Worm (Caenorhabditis elegans) whole organism, L1 larva: Measurements from ENCODE around the gene F52B11.5.
A peak's percentile ranks its signal among the peaks of the same experiment; 100 is the strongest.

ENCODE experiments used
- C16A3.4 ChIP-seq: fragments of 150-350 bp; optimal IDR thresholded peaks from 2 replicates; lab custom pipeline; 2014; ENCODE audit warnings: missing biosample characterization, missing genetic modification characterization
- C34B4.2 ChIP-seq: sonication (generic microtip); optimal IDR thresholded peaks from 2 replicates; lab custom pipeline; 2017; ENCODE audit warnings: mild to moderate bottlenecking, missing genetic modification characterization, missing compliant biosample characterization
- F16B12.6 ChIP-seq: fragments of 150-350 bp; optimal IDR thresholded peaks from 2 replicates; lab custom pipeline; 2014; ENCODE audit warnings: missing biosample characterization, missing genetic modification characterization
- Y116A8C.19 ChIP-seq: sonication (generic microtip); optimal IDR thresholded peaks from 2 replicates; lab custom pipeline; 2016; ENCODE audit warnings: missing compliant biosample characterization, missing genetic modification characterization, borderline replicate concordance
- aha-1 ChIP-seq: fragments of 150-350 bp; optimal IDR thresholded peaks from 2 replicates; lab custom pipeline; 2014; ENCODE audit warnings: missing biosample characterization, missing genetic modification characterization
- aly-2 ChIP-seq: fragments of 150-350 bp; optimal IDR thresholded peaks from 2 replicates; lab custom pipeline; 2014; ENCODE audit warnings: missing biosample characterization, missing genetic modification characterization
- ama-1 ChIP-seq: fragments of 150-350 bp; optimal IDR thresholded peaks from 2 replicates; lab custom pipeline; 2014
- ces-1 ChIP-seq: fragments of 150-350 bp; optimal IDR thresholded peaks from 2 replicates; lab custom pipeline; 2014; ENCODE audit warnings: missing biosample characterization, missing genetic modification reagents, missing genetic modification characterization
- dsc-1 ChIP-seq: sonication (generic microtip); optimal IDR thresholded peaks from 2 replicates; lab custom pipeline; 2016; ENCODE audit warnings: mild to moderate bottlenecking, missing genetic modification characterization, missing compliant biosample characterization
- efl-3 ChIP-seq: fragments of 200-800 bp; sonication (Bioruptor generic); optimal IDR thresholded peaks from 2 replicates; lab custom pipeline; 2018; ENCODE audit warnings: mild to moderate bottlenecking, missing genetic modification characterization, missing compliant biosample characterization
- egl-27 ChIP-seq, 2 experiments: fragments of 150-350 bp in 1 of 2; sonication (generic microtip); optimal IDR thresholded peaks; 3 replicates each; lab custom pipeline; 2017 to 2018; ENCODE audit warnings: missing biosample characterization in 2 of 2, missing genetic modification characterization in 2 of 2, missing genetic modification reagents in 2 of 2
- elt-2 ChIP-seq: sonication (generic microtip); optimal IDR thresholded peaks from 2 replicates; lab custom pipeline; 2016; ENCODE audit warnings: missing genetic modification characterization, mild to moderate bottlenecking, inconsistent platforms, missing compliant biosample characterization, missing genetic modification reagents
- fkh-4 ChIP-seq: sonication (generic microtip); optimal IDR thresholded peaks from 2 replicates; lab custom pipeline; 2016; ENCODE audit warnings: missing compliant biosample characterization, missing genetic modification characterization, borderline replicate concordance
- fkh-8 ChIP-seq: sonication (generic microtip); optimal IDR thresholded peaks from 2 replicates; lab custom pipeline; 2016; ENCODE audit warnings: mild to moderate bottlenecking, missing genetic modification characterization, missing compliant biosample characterization
- grh-1 ChIP-seq: fragments of 200-800 bp; sonication (Bioruptor generic); IDR thresholded peaks from 2 replicates; pipeline ENCODE4 v1.3.6; 2022; ENCODE audit warnings: missing genetic modification reagents, missing genetic modification characterization, missing compliant biosample characterization
- hlh-4 ChIP-seq: sonication (generic microtip); optimal IDR thresholded peaks from 2 replicates; lab custom pipeline; 2016; ENCODE audit warnings: mild to moderate bottlenecking, missing genetic modification characterization, missing compliant biosample characterization
- irx-1 ChIP-seq: sonication (generic microtip); optimal IDR thresholded peaks from 2 replicates; lab custom pipeline; 2016; ENCODE audit warnings: missing genetic modification characterization, missing compliant biosample characterization
- isw-1 ChIP-seq: fragments of 200-800 bp; sonication (Bioruptor generic); IDR thresholded peaks from 2 replicates; pipeline ENCODE4 v1.3.6; 2022; ENCODE audit warnings: missing genetic modification characterization, missing compliant biosample characterization
- jun-1 ChIP-seq: fragments of 150-350 bp; optimal IDR thresholded peaks from 2 replicates; lab custom pipeline; 2014; ENCODE audit warnings: missing biosample characterization, missing genetic modification reagents, missing genetic modification characterization
- lin-13 ChIP-seq: fragments of 150-350 bp; optimal IDR thresholded peaks from 2 replicates; lab custom pipeline; 2014; ENCODE audit warnings: missing biosample characterization, missing genetic modification reagents, missing genetic modification characterization
- lin-14 ChIP-seq: fragments of 200-800 bp; sonication (Bioruptor generic); optimal IDR thresholded peaks from 2 replicates; lab custom pipeline; 2018; ENCODE audit warnings: mild to moderate bottlenecking, missing genetic modification characterization, moderate library complexity, missing compliant biosample characterization
- lin-35 ChIP-seq, 2 experiments: fragments of 150-350 bp; optimal IDR thresholded peaks; 2 replicates each; lab custom pipeline; 2014; ENCODE audit warnings: missing biosample characterization in 2 of 2, missing genetic modification characterization in 2 of 2, missing genetic modification reagents in 2 of 2
- lin-39 ChIP-seq: fragments of 150-350 bp; optimal IDR thresholded peaks from 2 replicates; lab custom pipeline; 2014; ENCODE audit warnings: missing biosample characterization, missing genetic modification reagents, missing genetic modification characterization
- lsy-2 ChIP-seq, 2 experiments: fragments of 150-350 bp; optimal IDR thresholded peaks; 2 replicates each; lab custom pipeline; 2014; ENCODE audit warnings: missing biosample characterization in 2 of 2, missing genetic modification characterization in 2 of 2
- mab-9 ChIP-seq: fragments of 200-800 bp; sonication (Bioruptor generic); IDR thresholded peaks from 2 replicates; pipeline ENCODE4 v1.3.6; 2022; ENCODE audit warnings: missing genetic modification reagents, missing genetic modification characterization, missing compliant biosample characterization
- mdl-1 ChIP-seq, 2 experiments: fragments of 150-350 bp; optimal IDR thresholded peaks; 2 replicates each; lab custom pipeline; 2014 to 2017; ENCODE audit warnings: missing biosample characterization in 2 of 2, missing genetic modification characterization in 2 of 2, inconsistent platforms in 1 of 2
- mep-1 ChIP-seq: fragments of 150-350 bp; optimal IDR thresholded peaks from 2 replicates; lab custom pipeline; 2014; ENCODE audit warnings: missing biosample characterization, missing genetic modification characterization
- nhr-20 ChIP-seq: sonication (generic microtip); optimal IDR thresholded peaks from 2 replicates; lab custom pipeline; 2016; ENCODE audit warnings: mild to moderate bottlenecking, missing genetic modification characterization, missing compliant biosample characterization
- nhr-237 ChIP-seq: fragments of 150-350 bp; optimal IDR thresholded peaks from 2 replicates; lab custom pipeline; 2014; ENCODE audit warnings: missing biosample characterization, missing genetic modification characterization
- nhr-28 ChIP-seq: fragments of 150-350 bp; optimal IDR thresholded peaks from 2 replicates; lab custom pipeline; 2014; ENCODE audit warnings: missing biosample characterization, missing genetic modification characterization
- nhr-71 ChIP-seq: sonication (generic microtip); optimal IDR thresholded peaks from 2 replicates; lab custom pipeline; 2016; ENCODE audit warnings: mild to moderate bottlenecking, missing genetic modification characterization, moderate library complexity, missing compliant biosample characterization
- nhr-90 ChIP-seq: sonication (generic microtip); optimal IDR thresholded peaks from 2 replicates; lab custom pipeline; 2016; ENCODE audit warnings: mild to moderate bottlenecking, missing genetic modification characterization, missing compliant biosample characterization; ENCODE audit not compliant: poor library complexity
- pag-3 ChIP-seq: sonication (generic microtip); optimal IDR thresholded peaks from 2 replicates; lab custom pipeline; 2017; ENCODE audit warnings: missing genetic modification characterization, mild to moderate bottlenecking, missing compliant biosample characterization, antibody characterized with exemption, borderline replicate concordance; ENCODE audit not compliant: insufficient read depth
- snpc-4 ChIP-seq: fragments of 150-350 bp; optimal IDR thresholded peaks from 2 replicates; lab custom pipeline; 2014; ENCODE audit warnings: missing biosample characterization, missing genetic modification characterization
- sox-4 ChIP-seq: sonication (generic microtip); optimal IDR thresholded peaks from 2 replicates; lab custom pipeline; 2016; ENCODE audit warnings: missing genetic modification characterization, missing compliant biosample characterization
- sptf-1 ChIP-seq: fragments of 150-350 bp; optimal IDR thresholded peaks from 2 replicates; lab custom pipeline; 2014; ENCODE audit warnings: missing biosample characterization, missing genetic modification characterization
- tbx-2 ChIP-seq: sonication (generic microtip); optimal IDR thresholded peaks from 2 replicates; lab custom pipeline; 2016; ENCODE audit warnings: missing genetic modification characterization, missing compliant biosample characterization
- unc-62 ChIP-seq: fragments of 150-350 bp; optimal IDR thresholded peaks from 2 replicates; lab custom pipeline; 2014; ENCODE audit warnings: missing biosample characterization, missing genetic modification reagents, missing genetic modification characterization
- unc-86 ChIP-seq: sonication (generic microtip); optimal IDR thresholded peaks from 2 replicates; lab custom pipeline; 2016; ENCODE audit warnings: missing genetic modification characterization, missing compliant biosample characterization
- unc-98 ChIP-seq: fragments of 200-800 bp; sonication (Bioruptor generic); IDR thresholded peaks from 2 replicates; pipeline ENCODE4 v1.3.6; 2022; ENCODE audit warnings: missing genetic modification characterization, missing compliant biosample characterization
- zag-1 ChIP-seq: fragments of 150-350 bp; optimal IDR thresholded peaks from 2 replicates; lab custom pipeline; 2014; ENCODE audit warnings: missing biosample characterization, missing genetic modification characterization
- zip-4 ChIP-seq: fragments of 200-800 bp; sonication (Bioruptor generic); optimal IDR thresholded peaks from 2 replicates; lab custom pipeline; 2018; ENCODE audit warnings: mild to moderate bottlenecking, missing genetic modification characterization, moderate library complexity, missing compliant biosample characterization

F52B11.5 gene

DNA sequence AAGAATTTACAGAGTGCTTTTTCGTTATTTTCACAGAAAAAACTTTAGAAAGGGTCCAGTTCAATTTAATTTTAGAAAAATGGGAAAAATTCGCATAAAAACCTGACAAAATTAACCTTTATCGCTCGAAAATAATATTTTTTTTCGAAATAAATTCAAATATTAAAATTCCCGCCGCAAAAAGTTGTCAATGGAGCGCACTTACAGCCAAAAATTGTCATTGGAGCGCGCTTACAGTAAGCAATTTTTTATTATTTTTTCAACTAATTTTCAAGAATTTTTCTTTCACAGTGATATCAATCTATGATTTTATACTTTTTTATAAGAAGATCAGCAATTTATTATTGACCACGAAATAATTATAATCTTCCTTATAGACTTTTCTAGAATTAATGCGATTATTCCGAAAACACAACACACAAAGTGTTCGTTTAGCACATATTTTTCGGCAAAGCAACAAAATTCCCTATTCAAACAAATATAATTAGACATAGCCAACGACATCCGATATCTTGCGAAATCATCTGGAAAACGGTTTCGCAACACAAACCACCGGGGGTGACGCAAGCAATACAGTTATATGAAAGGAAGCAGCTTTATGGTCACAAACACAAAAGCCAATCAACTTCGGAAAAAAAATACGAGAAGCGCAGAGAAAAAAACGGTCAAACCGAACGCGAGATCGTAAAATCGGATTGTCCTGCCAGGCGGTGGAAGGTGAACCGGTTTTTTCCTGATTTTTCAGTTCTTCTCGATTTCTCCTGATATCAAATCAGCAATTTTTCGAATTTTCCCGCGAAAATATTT, 32.6 kb downstream of the F52B11.5 start (continued):
- TF ChIP-seq nhr-237, result no peak
- no peak for TF ChIP-seq unc-62 (GFP tag; lab: Kevin White, UChicago)
- no peak for TF ChIP-seq mab-9 (GFP tag; lab: Robert Waterston, UW)
- TF ChIP-seq sox-4 (tag; lab: Kevin White, UChicago), result no peak
- no peak for TF ChIP-seq jun-1 (tag; lab: Kevin White, UChicago)
- no peak for TF ChIP-seq lin-39 (tag; lab: Kevin White, UChicago)
- TF ChIP-seq hlh-4 (tag; lab: Kevin White, UChicago), result no peak
- TF ChIP-seq egl-27 (tag; optimal IDR thresholded peaks at IDR 0.05; lab: Kevin White, UChicago), result no peak
- no peak for TF ChIP-seq lin-14 (GFP tag; lab: Kevin White, UChicago)
- TF ChIP-seq lin-35 (GFP tag; optimal IDR thresholded peaks at IDR 0.05; lab: Kevin White, UChicago), result peak; percentile 47 to 67
- no peak for TF ChIP-seq efl-3 (GFP tag; lab: Kevin White, UChicago)

DNA sequence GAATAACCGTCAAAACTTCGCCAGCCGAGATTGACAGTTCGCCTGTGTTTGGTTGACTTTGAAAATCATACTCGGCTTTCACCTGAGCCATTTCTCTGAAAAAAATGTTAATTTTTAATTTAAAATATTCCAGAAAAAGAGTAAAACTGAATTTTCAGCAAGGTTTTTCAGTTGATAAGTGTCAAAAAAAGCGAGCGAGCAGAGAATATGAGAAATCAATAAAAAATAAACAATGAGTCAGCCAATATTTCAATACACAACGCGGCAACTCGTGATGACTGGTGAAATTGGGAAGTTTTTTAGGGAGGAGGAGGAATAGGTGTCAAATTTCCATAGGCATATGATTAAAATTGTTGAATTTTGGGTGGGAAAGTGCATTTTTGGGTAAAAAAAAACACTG, 33.3 kb downstream of the F52B11.5 start, which contains the start of gene lst-4:
TSS of gene lst-4 (minus strand) at position 101 of the 400 bp plus-strand sequence.
- TF ChIP-seq C34B4.2 (tag; lab: Kevin White, UChicago) (no peak), zag-1 (no peak), nhr-20 (tag; lab: Kevin White, UChicago) (no peak), mab-9 (GFP tag; lab: Robert Waterston, UW) (no peak), ama-1 (no peak), fkh-4 (tag; lab: Kevin White, UChicago) (no peak), F16B12.6 (tag; lab: Kevin White, UChicago) (no peak), lin-13 (GFP tag; lab: Kevin White, UChicago) (no peak), fkh-8 (no peak), C16A3.4 (tag; lab: Kevin White, UChicago) (no peak), lsy-2 (tag; optimal IDR thresholded peaks at IDR 0.05; lab: Kevin White, UChicago) (no peak), grh-1 (GFP tag; lab: Robert Waterston, UW) (no peak), aha-1 (tag; lab: Kevin White, UChicago) (no peak), sox-4 (tag; lab: Kevin White, UChicago) (no peak), ces-1 (GFP tag; lab: Kevin White, UChicago) (no peak), nhr-28 (tag; lab: Kevin White, UChicago) (no peak), aly-2 (tag; lab: Kevin White, UChicago) (no peak), isw-1 (GFP tag; lab: Robert Waterston, UW) (no peak), elt-2 (tag; lab: Kevin White, UChicago) (no peak), mep-1 (tag; lab: Kevin White, UChicago) (no peak)
- TF ChIP-seq, all 84 proteins: peak for 0

DNA sequence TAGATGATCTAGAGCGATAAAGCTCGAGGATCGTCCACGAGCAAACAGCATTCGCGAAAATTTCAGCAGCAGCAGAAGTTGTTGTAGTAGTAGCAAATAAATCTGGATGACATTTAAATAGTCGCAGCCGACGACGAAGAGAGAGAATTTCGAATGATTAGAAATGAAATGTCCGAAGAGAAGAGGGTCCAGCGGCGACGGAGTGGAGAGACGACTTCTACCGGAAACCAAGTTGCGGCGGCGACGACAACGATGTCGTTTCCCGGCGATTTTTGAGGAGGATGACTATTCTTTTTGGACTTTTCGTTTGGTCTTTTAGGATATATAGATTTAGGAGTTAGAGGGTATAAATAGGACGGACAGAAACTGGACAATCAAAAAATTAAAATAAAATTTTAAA, 36.6 kb downstream of the F52B11.5 start:
- TF ChIP-seq aha-1 (tag; lab: Kevin White, UChicago), result no peak
- no peak for TF ChIP-seq irx-1 (tag; lab: Kevin White, UChicago)
- no peak for TF ChIP-seq hlh-4 (tag; lab: Kevin White, UChicago)
- no peak for TF ChIP-seq Y116A8C.19 (tag; lab: Kevin White, UChicago)
- TF ChIP-seq mdl-1 (tag; optimal IDR thresholded peaks at IDR 0.05; lab: Kevin White, UChicago), result no peak
- TF ChIP-seq dsc-1, result no peak
- TF ChIP-seq pag-3, result no peak
- TF ChIP-seq sptf-1, result no peak
- TF ChIP-seq nhr-71 (tag; lab: Kevin White, UChicago), result no peak
- no peak for TF ChIP-seq egl-27 (tag; optimal IDR thresholded peaks at IDR 0.05; lab: Kevin White, UChicago)
- TF ChIP-seq efl-3 (GFP tag; lab: Kevin White, UChicago), result no peak
- TF ChIP-seq isw-1 (GFP tag; lab: Robert Waterston, UW), result no peak
- TF ChIP-seq snpc-4 (tag; lab: Kevin White, UChicago), result no peak
- TF ChIP-seq unc-98 (GFP tag; lab: Robert Waterston, UW), result no peak
- TF ChIP-seq elt-2 (tag; lab: Kevin White, UChicago), result no peak
- no peak for TF ChIP-seq tbx-2 (tag; lab: Kevin White, UChicago)
- no peak for TF ChIP-seq nhr-90 (tag; lab: Kevin White, UChicago)
- TF ChIP-seq zip-4 (GFP tag; lab: Kevin White, UChicago), result no peak
- TF ChIP-seq unc-86, result no peak
